Worm (Caenorhabditis elegans): ENCODE data around the gene Y25C1A.13.

The Y25C1A.13 gene

DNA sequence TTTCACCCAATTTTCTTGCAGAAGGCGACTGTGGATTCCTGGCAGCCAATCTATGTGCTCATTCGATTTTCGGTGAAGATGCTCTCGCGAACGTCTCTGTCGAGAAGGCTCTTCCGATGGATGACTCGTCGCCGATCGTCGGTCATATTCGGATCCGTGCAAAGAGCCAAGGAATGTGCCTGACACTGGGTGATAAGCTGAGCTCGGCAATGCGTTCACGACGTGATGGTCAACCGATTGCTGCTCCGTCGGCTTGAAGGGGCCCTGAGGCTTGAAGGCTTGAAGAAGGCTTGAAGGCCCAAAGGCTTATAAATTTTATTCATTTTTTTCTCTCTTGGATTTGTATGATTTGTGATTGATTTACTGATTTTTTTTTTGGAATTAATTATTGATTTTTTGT, 23.9 kb downstream of the Y25C1A.13 start:
- TF ChIP-seq dmd-4 (tag; optimal IDR thresholded peaks at IDR 0.05) (no peak), sma-3 (GFP tag; optimal IDR thresholded peaks at IDR 0.05) (no peak), gmeb-1 (tag; optimal IDR thresholded peaks at IDR 0.05) (no peak), nhr-11 (tag; optimal IDR thresholded peaks at IDR 0.05) (no peak), blmp-1 (tag; optimal IDR thresholded peaks at IDR 0.05; ENCODE audit: insufficient read depth) (no peak), nhr-77 (tag; optimal IDR thresholded peaks at IDR 0.05) (no peak), lin-39 (tag; optimal IDR thresholded peaks at IDR 0.05) (no peak), F13H6.1 (tag; optimal IDR thresholded peaks at IDR 0.05) (no peak), unc-62 (GFP tag; optimal IDR thresholded peaks at IDR 0.05) (no peak), ama-1 (optimal IDR thresholded peaks at IDR 0.05) (no peak), elt-1 (tag; optimal IDR thresholded peaks at IDR 0.05) (no peak), mbf-1 (tag; optimal IDR thresholded peaks at IDR 0.05) (no peak), nhr-21 (tag; optimal IDR thresholded peaks at IDR 0.05) (no peak)

DNA sequence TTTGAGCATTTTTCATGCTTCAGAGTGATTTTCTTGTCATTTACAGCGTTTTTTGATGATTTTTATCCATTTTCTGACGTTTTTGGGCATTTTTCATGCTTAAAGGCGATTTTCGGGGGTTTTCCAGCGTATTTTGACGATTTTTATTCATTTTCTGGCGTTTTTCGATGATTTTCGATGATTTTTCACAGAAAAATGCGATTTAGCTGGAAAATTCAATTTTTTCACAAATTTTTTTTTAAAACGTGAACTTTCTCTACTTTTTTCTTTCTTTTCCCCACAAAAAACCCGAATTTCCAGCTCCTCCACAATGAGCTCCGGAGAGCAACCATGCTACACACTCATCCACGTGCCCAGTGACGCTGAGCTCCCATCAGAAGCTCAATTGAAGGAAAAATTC, 32.6 kb downstream of the Y25C1A.13 start, which contains the start of gene copb-1:
Gene copb-1, plus strand, starts transcription at position 301 of the 400 bp plus-strand sequence.
- TF ChIP-seq blmp-1 (tag; optimal IDR thresholded peaks at IDR 0.05; ENCODE audit: insufficient read depth) (no peak), nhr-129 (tag; optimal IDR thresholded peaks at IDR 0.05) (no peak), lsy-2 (tag; optimal IDR thresholded peaks at IDR 0.05) (no peak), ztf-1 (GFP tag; conservative IDR thresholded peaks at IDR 0.05) (no peak), snpc-4 (tag; optimal IDR thresholded peaks at IDR 0.05) (no peak), nhr-12 (tag; optimal IDR thresholded peaks at IDR 0.05) (no peak), nhr-21 (tag; optimal IDR thresholded peaks at IDR 0.05) (no peak), zag-1 (tag; optimal IDR thresholded peaks at IDR 0.05) (no peak), mdl-1 (tag; optimal IDR thresholded peaks at IDR 0.05) (no peak), unc-62 (GFP tag; optimal IDR thresholded peaks at IDR 0.05) (no peak), skn-1 (tag; optimal IDR thresholded peaks at IDR 0.05) (no peak), nhr-237 (tag; optimal IDR thresholded peaks at IDR 0.05) (no peak)

DNA sequence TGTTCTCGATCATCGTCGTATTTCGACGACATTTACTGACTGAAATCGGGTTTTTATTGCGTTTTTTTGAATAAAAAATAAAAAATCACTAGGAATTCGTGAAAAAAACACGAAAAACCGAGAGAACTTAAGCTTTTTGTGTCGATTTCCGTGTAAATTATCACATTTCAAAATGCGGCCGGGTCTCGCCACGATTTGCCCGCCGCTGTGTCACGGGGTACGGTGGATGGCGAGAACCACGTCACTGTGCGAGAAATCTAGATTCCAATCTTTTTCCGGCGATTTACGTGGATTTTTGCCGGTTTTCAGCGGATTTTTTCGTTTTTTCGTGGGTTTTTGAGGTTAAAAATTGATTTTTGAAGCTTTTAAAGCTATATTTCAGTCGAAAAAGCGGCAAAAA, 34.1 kb downstream of the Y25C1A.13 start, which contains the start of gene Y25C1A.8:
Gene Y25C1A.8, minus strand, starts transcription at position 45 of the 400 bp plus-strand sequence.
- TF ChIP-seq unc-62 (GFP tag; optimal IDR thresholded peaks at IDR 0.05) (peak; percentile 41), nhr-23 (tag; optimal IDR thresholded peaks at IDR 0.05) (no peak), nhr-11 (tag; optimal IDR thresholded peaks at IDR 0.05) (no peak), mbf-1 (tag; optimal IDR thresholded peaks at IDR 0.05) (no peak), zag-1 (tag; optimal IDR thresholded peaks at IDR 0.05) (peak; percentile 41), unc-39 (tag; optimal IDR thresholded peaks at IDR 0.05) (no peak), ztf-4 (tag; optimal IDR thresholded peaks at IDR 0.05) (peak; percentile 73), ztf-11 (tag; optimal IDR thresholded peaks at IDR 0.05) (no peak), ama-1 (optimal IDR thresholded peaks at IDR 0.05) (peak; percentile 59), ceh-16 (tag; optimal IDR thresholded peaks at IDR 0.05) (peak; percentile 50), mdl-1 (tag; optimal IDR thresholded peaks at IDR 0.05) (peak in 1 of 2 experiments; percentile 76), mab-5 (tag; optimal IDR thresholded peaks at IDR 0.05) (peak; percentile 93), skn-1 (tag; optimal IDR thresholded peaks at IDR 0.05) (no peak), Y55F3AM.14 (GFP tag; optimal IDR thresholded peaks at IDR 0.05) (peak; percentile 58), peb-1 (tag; optimal IDR thresholded peaks at IDR 0.05) (no peak), nhr-25 (tag; optimal IDR thresholded peaks at IDR 0.05) (peak; percentile 90), sma-3 (GFP tag; optimal IDR thresholded peaks at IDR 0.05) (peak; percentile 90), lin-39 (tag; optimal IDR thresholded peaks at IDR 0.05) (no peak), R02D3.7 (tag; optimal IDR thresholded peaks at IDR 0.05) (peak; percentile 59), dmd-4 (tag; optimal IDR thresholded peaks at IDR 0.05) (peak; percentile 49), unc-55 (GFP tag; optimal IDR thresholded peaks at IDR 0.05) (peak; percentile 97), nhr-10 (tag; optimal IDR thresholded peaks at IDR 0.05) (peak; percentile 48), lsy-2 (tag; optimal IDR thresholded peaks at IDR 0.05) (peak; percentile 100), C34F6.9 (tag; optimal IDR thresholded peaks at IDR 0.05) (peak; percentile 85), elt-3 (tag; optimal IDR thresholded peaks at IDR 0.05) (no peak), ZK546.5 (tag; optimal IDR thresholded peaks at IDR 0.05) (peak; percentile 56), nhr-6 (tag; optimal IDR thresholded peaks at IDR 0.05) (peak; percentile 71), lin-11 (tag; optimal IDR thresholded peaks at IDR 0.05) (peak; percentile 80), lin-13 (GFP tag; optimal IDR thresholded peaks at IDR 0.05) (peak; percentile 88), ztf-1 (GFP tag; conservative IDR thresholded peaks at IDR 0.05) (no peak), F13H6.1 (tag; optimal IDR thresholded peaks at IDR 0.05) (peak; percentile 90), elt-1 (tag; optimal IDR thresholded peaks at IDR 0.05) (no peak), egl-27 (tag; optimal IDR thresholded peaks at IDR 0.05) (peak; percentile 80), nhr-12 (tag; optimal IDR thresholded peaks at IDR 0.05) (no peak), nhr-237 (tag; optimal IDR thresholded peaks at IDR 0.05) (peak; percentile 18), sma-9 (GFP tag; optimal IDR thresholded peaks at IDR 0.05) (no peak), sma-9 (tag; optimal IDR thresholded peaks at IDR 0.05) (no peak), fos-1 (tag; optimal IDR thresholded peaks at IDR 0.05) (peak; percentile 82), crh-2 (tag; optimal IDR thresholded peaks at IDR 0.05) (peak; percentile 100), aly-2 (tag; optimal IDR thresholded peaks at IDR 0.05) (no peak), nhr-129 (tag; optimal IDR thresholded peaks at IDR 0.05) (peak; percentile 72), nhr-77 (tag; optimal IDR thresholded peaks at IDR 0.05) (no peak), nhr-21 (tag; optimal IDR thresholded peaks at IDR 0.05) (peak; percentile 83), gmeb-1 (tag; optimal IDR thresholded peaks at IDR 0.05) (peak; percentile 90), alr-1 (tag; optimal IDR thresholded peaks at IDR 0.05) (no peak), sem-4 (tag; optimal IDR thresholded peaks at IDR 0.05) (peak; percentile 82)

Measured in whole organism, L2 larva.